Worm (Caenorhabditis elegans) whole organism, L2 larva: ENCODE measurements around the gene dhs-29.

ENCODE experiments used
- C34F6.9 ChIP-seq: fragments of 150-350 bp; optimal IDR thresholded peaks from 2 replicates; lab custom pipeline; 2014; ENCODE audit warnings: missing biosample characterization, missing genetic modification characterization
- F13H6.1 ChIP-seq: sonication (generic microtip); optimal IDR thresholded peaks from 2 replicates; lab custom pipeline; 2016; ENCODE audit warnings: missing genetic modification characterization, missing compliant biosample characterization
- R02D3.7 ChIP-seq: fragments of 150-350 bp; optimal IDR thresholded peaks from 2 replicates; lab custom pipeline; 2014; ENCODE audit warnings: missing biosample characterization, missing genetic modification characterization
- alr-1 ChIP-seq: fragments of 150-350 bp; optimal IDR thresholded peaks from 2 replicates; lab custom pipeline; 2014; ENCODE audit warnings: missing biosample characterization, missing genetic modification characterization
- aly-2 ChIP-seq: fragments of 150-350 bp; optimal IDR thresholded peaks from 2 replicates; lab custom pipeline; 2014; ENCODE audit warnings: missing biosample characterization, missing genetic modification characterization
- ama-1 ChIP-seq: fragments of 150-350 bp; optimal IDR thresholded peaks from 2 replicates; lab custom pipeline; 2018; ENCODE audit warnings: inconsistent platforms
- blmp-1 ChIP-seq: sonication (generic microtip); optimal IDR thresholded peaks from 2 replicates; lab custom pipeline; 2017; ENCODE audit warnings: missing genetic modification characterization, mild to moderate bottlenecking, missing compliant biosample characterization, antibody characterized with exemption, moderate library complexity; ENCODE audit not compliant: insufficient read depth
- ceh-82 ChIP-seq: fragments of 150-350 bp; optimal IDR thresholded peaks from 2 replicates; lab custom pipeline; 2014; ENCODE audit warnings: missing biosample characterization, missing genetic modification characterization
- crh-2 ChIP-seq: sonication (generic microtip); optimal IDR thresholded peaks from 2 replicates; lab custom pipeline; 2017; ENCODE audit warnings: missing biosample characterization, missing genetic modification characterization
- dmd-4 ChIP-seq: sonication (generic microtip); optimal IDR thresholded peaks from 2 replicates; lab custom pipeline; 2017; ENCODE audit warnings: missing biosample characterization, missing genetic modification characterization
- elt-1 ChIP-seq: fragments of 150-350 bp; optimal IDR thresholded peaks from 2 replicates; lab custom pipeline; 2014; ENCODE audit warnings: missing biosample characterization, missing genetic modification characterization
- elt-3 ChIP-seq: sonication (generic microtip); optimal IDR thresholded peaks from 2 replicates; lab custom pipeline; 2017; ENCODE audit warnings: missing biosample characterization, missing genetic modification characterization
- gmeb-1 ChIP-seq: fragments of 150-350 bp; optimal IDR thresholded peaks from 2 replicates; lab custom pipeline; 2014; ENCODE audit warnings: missing biosample characterization, missing genetic modification characterization
- lin-11 ChIP-seq: fragments of 150-350 bp; sonication (generic microtip); optimal IDR thresholded peaks from 2 replicates; lab custom pipeline; 2014; ENCODE audit warnings: missing biosample characterization, missing genetic modification characterization, inconsistent platforms, mixed read lengths
- lin-13 ChIP-seq: fragments of 150-350 bp; optimal IDR thresholded peaks from 2 replicates; lab custom pipeline; 2014; ENCODE audit warnings: missing biosample characterization, missing genetic modification reagents, missing genetic modification characterization
- lsy-2 ChIP-seq, 2 experiments: fragments of 150-350 bp in 1 of 2; sonication (generic microtip) in 1 of 2; optimal IDR thresholded peaks; 2 replicates each; lab custom pipeline; 2014 to 2017; ENCODE audit warnings: missing biosample characterization in 2 of 2, missing genetic modification characterization in 2 of 2
- mab-5 ChIP-seq: fragments of 150-350 bp; optimal IDR thresholded peaks from 2 replicates; lab custom pipeline; 2014; ENCODE audit warnings: missing biosample characterization, missing genetic modification characterization
- mbf-1 ChIP-seq: sonication (generic microtip); optimal IDR thresholded peaks from 2 replicates; lab custom pipeline; 2017; ENCODE audit warnings: missing biosample characterization, missing genetic modification characterization
- nhr-11 ChIP-seq: fragments of 150-350 bp; optimal IDR thresholded peaks from 2 replicates; lab custom pipeline; 2014; ENCODE audit warnings: missing biosample characterization, missing genetic modification characterization
- nhr-12 ChIP-seq: fragments of 150-350 bp; optimal IDR thresholded peaks from 2 replicates; lab custom pipeline; 2014; ENCODE audit warnings: missing biosample characterization, missing genetic modification characterization
- nhr-129 ChIP-seq: fragments of 150-350 bp; optimal IDR thresholded peaks from 2 replicates; lab custom pipeline; 2014; ENCODE audit warnings: missing biosample characterization, missing genetic modification characterization
- nhr-21 ChIP-seq: fragments of 150-350 bp; optimal IDR thresholded peaks from 2 replicates; lab custom pipeline; 2014; ENCODE audit warnings: missing biosample characterization, missing genetic modification characterization
- nhr-23 ChIP-seq: fragments of 150-350 bp; optimal IDR thresholded peaks from 2 replicates; lab custom pipeline; 2014; ENCODE audit warnings: missing biosample characterization, missing genetic modification reagents, missing genetic modification characterization
- nhr-237 ChIP-seq: fragments of 150-350 bp; optimal IDR thresholded peaks from 2 replicates; lab custom pipeline; 2014; ENCODE audit warnings: missing biosample characterization, missing genetic modification characterization
- nhr-25 ChIP-seq: fragments of 150-350 bp; sonication (generic microtip); optimal IDR thresholded peaks from 3 replicates; lab custom pipeline; 2014; ENCODE audit warnings: missing biosample characterization, missing genetic modification characterization
- nhr-6 ChIP-seq: fragments of 150-350 bp; optimal IDR thresholded peaks from 2 replicates; lab custom pipeline; 2014; ENCODE audit warnings: missing biosample characterization, missing genetic modification characterization
- nhr-77 ChIP-seq: fragments of 150-350 bp; optimal IDR thresholded peaks from 2 replicates; lab custom pipeline; 2014; ENCODE audit warnings: missing biosample characterization, missing genetic modification characterization
- skn-1 ChIP-seq: sonication (generic microtip); optimal IDR thresholded peaks from 2 replicates; lab custom pipeline; 2017; ENCODE audit warnings: missing biosample characterization, missing genetic modification characterization
- sma-3 ChIP-seq: sonication (generic microtip); optimal IDR thresholded peaks from 2 replicates; lab custom pipeline; 2016; ENCODE audit warnings: missing genetic modification reagents, missing genetic modification characterization, missing compliant biosample characterization
- sma-9 ChIP-seq, 2 experiments: fragments of 150-350 bp in 1 of 2; sonication (generic microtip) in 1 of 2; optimal IDR thresholded peaks; 2 replicates each; lab custom pipeline; 2014 to 2016; ENCODE audit warnings: missing genetic modification characterization in 2 of 2, mild to moderate bottlenecking in 1 of 2, missing biosample characterization in 1 of 2, missing compliant biosample characterization in 1 of 2, missing genetic modification reagents in 1 of 2, moderate library complexity in 1 of 2
- unc-39 ChIP-seq: fragments of 150-350 bp; optimal IDR thresholded peaks from 2 replicates; lab custom pipeline; 2014; ENCODE audit warnings: missing biosample characterization, missing genetic modification characterization
- unc-55 ChIP-seq: fragments of 150-350 bp; sonication (generic microtip); optimal IDR thresholded peaks from 3 replicates; lab custom pipeline; 2014; ENCODE audit warnings: missing biosample characterization, missing genetic modification reagents, missing genetic modification characterization
- ztf-11 ChIP-seq: sonication (generic microtip); optimal IDR thresholded peaks from 2 replicates; lab custom pipeline; 2017; ENCODE audit warnings: missing biosample characterization, missing genetic modification characterization
- ztf-4 ChIP-seq: fragments of 150-350 bp; optimal IDR thresholded peaks from 2 replicates; lab custom pipeline; 2014; ENCODE audit warnings: missing biosample characterization, missing genetic modification characterization

Gene dhs-29

DNA sequence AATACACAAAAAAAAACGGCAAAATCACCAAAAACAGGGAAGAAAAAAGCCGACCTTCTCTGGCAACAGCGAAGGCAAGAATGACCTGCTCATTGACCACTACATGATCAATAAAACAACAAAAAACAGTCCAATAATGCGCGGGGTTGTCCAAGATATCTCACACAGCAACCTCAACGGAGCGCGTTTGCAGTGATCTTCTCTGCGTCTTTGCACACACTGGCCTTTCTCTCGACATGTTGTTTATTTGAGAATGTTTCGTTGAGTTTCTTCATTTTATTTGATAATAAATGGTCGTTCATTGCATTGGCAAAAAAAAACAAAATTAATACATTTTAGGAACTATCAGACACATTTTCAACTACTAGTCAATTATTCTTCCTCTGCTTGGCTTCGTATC lies 3.1 kb downstream of the dhs-29 start:
- TF ChIP-seq ztf-11 = no peak
- peak; percentile 31 for TF ChIP-seq crh-2 (tag; lab: Kevin White, UChicago)
- TF ChIP-seq elt-3 (tag; lab: Kevin White, UChicago) = no peak
- TF ChIP-seq lsy-2 (tag; optimal IDR thresholded peaks at IDR 0.05; lab: Kevin White, UChicago) = peak in 1 of 2 experiments; percentile 26
- TF ChIP-seq nhr-21 (tag; lab: Kevin White, UChicago) = peak; percentile 24
- peak; percentile 48 for TF ChIP-seq gmeb-1 (tag; lab: Kevin White, UChicago)
- TF ChIP-seq skn-1 (tag; lab: Kevin White, UChicago) = no peak
- peak; percentile 4 for TF ChIP-seq C34F6.9
- TF ChIP-seq sma-3 (GFP tag; lab: Kevin White, UChicago) = peak; percentile 31
- peak; percentile 19 for TF ChIP-seq F13H6.1
- no peak for TF ChIP-seq ceh-82 (tag; lab: Kevin White, UChicago)
- TF ChIP-seq blmp-1 = peak; percentile 23
- TF ChIP-seq nhr-25 (tag; lab: Kevin White, UChicago) = peak; percentile 10
- peak; percentile 62 for TF ChIP-seq lin-13 (GFP tag; lab: Kevin White, UChicago)
- TF ChIP-seq unc-55 = peak; percentile 58
- TF ChIP-seq nhr-129 (tag; lab: Kevin White, UChicago) = peak; percentile 75
- no peak for TF ChIP-seq alr-1 (tag; lab: Kevin White, UChicago)
- no peak for TF ChIP-seq ztf-4
- peak; percentile 62 for TF ChIP-seq sma-9 (GFP tag; optimal IDR thresholded peaks at IDR 0.05; lab: Kevin White, UChicago)
- no peak for TF ChIP-seq sma-9 (tag; optimal IDR thresholded peaks at IDR 0.05; lab: Kevin White, UChicago)

ce11 chrX:7660919-7661557 lies 3.7 kb downstream of the dhs-29 start, which contains the start of gene pcca-1:
Gene pcca-1 (minus strand): TSS chrX:7660986.
- no peak for TF ChIP-seq aly-2 (tag; lab: Kevin White, UChicago)
- TF ChIP-seq nhr-129 (tag; lab: Kevin White, UChicago) = peak; percentile 49
- peak; percentile 43 for TF ChIP-seq C34F6.9
- TF ChIP-seq ama-1 = peak; percentile 3
- TF ChIP-seq F13H6.1 = peak; percentile 2
- peak; percentile 9 for TF ChIP-seq lin-13 (GFP tag; lab: Kevin White, UChicago)
- no peak for TF ChIP-seq nhr-6 (tag; lab: Kevin White, UChicago)
- no peak for TF ChIP-seq unc-39 (tag; lab: Kevin White, UChicago)
- TF ChIP-seq, all 48 proteins: peak for 5

DNA sequence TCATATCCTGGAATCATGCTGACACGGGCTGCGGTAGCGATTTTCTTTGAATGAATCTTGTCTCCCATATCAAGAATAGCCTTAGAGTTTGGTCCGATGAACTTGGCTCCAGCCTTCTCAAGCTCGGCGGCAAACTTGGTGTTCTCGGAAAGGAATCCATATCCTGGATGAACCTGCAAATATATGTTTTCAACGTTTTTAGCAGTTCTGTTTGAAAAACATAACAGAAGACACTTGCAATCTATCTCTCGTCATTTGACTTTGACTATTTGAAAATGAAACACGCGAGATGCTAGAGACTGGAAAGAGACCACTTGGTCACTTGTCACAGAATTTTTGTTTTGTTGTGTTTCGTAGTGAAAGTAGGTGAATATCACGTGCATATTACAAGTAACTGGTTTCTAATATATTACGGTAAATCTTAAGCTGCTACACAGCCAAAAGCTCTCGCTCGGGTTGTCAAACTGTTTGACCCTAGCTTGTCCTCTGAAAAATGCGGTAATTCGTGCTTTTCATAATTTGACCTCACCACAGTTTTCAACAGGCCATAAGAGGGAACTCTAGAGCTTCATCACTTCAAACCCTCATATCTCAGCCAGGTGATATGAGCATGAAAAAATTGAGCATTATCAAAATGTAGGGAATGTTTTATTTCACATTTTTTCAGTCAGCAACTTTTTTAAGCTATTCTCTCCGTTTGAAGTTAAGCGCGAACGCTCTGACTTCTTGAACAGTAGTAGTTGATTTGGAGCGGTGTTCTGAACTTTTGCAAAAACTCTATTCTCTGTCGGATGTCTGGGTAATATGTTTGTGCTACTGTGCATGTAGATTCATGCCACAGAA lies 4.9 kb downstream of the dhs-29 start:
- TF ChIP-seq lin-11 (no peak), blmp-1 (peak; percentile 34), elt-1 (tag; lab: Kevin White, UChicago) (no peak), nhr-11 (no peak), gmeb-1 (tag; lab: Kevin White, UChicago) (peak; percentile 4), nhr-25 (tag; lab: Kevin White, UChicago) (peak; percentile 34), nhr-129 (tag; lab: Kevin White, UChicago) (peak; percentile 73), lsy-2 (tag; optimal IDR thresholded peaks at IDR 0.05; lab: Kevin White, UChicago) (peak in 1 of 2 experiments; percentile 36), sma-9 (GFP tag; optimal IDR thresholded peaks at IDR 0.05; lab: Kevin White, UChicago) (peak; percentile 8), sma-9 (tag; optimal IDR thresholded peaks at IDR 0.05; lab: Kevin White, UChicago) (no peak), F13H6.1 (peak; percentile 14)

ce11 chrX:7656875-7657274 lies 7.8 kb downstream of the dhs-29 start, which contains the start of gene F27D9.12:
Gene F27D9.12 (minus strand): TSS chrX:7656975.
- TF ChIP-seq nhr-77 (tag; lab: Kevin White, UChicago) = no peak
- no peak for TF ChIP-seq dmd-4 (tag; lab: Kevin White, UChicago)
- TF ChIP-seq nhr-237 = no peak
- no peak for TF ChIP-seq nhr-23 (tag; lab: Kevin White, UChicago)
- TF ChIP-seq mbf-1 (tag; lab: Kevin White, UChicago) = no peak
- no peak for TF ChIP-seq nhr-25 (tag; lab: Kevin White, UChicago)
- TF ChIP-seq mab-5 (tag; lab: Kevin White, UChicago) = no peak
- TF ChIP-seq R02D3.7 (tag; lab: Kevin White, UChicago) = no peak
- no peak for TF ChIP-seq skn-1 (tag; lab: Kevin White, UChicago)
- TF ChIP-seq lin-11 = no peak
- TF ChIP-seq nhr-21 (tag; lab: Kevin White, UChicago) = no peak
- TF ChIP-seq nhr-12 (tag; lab: Kevin White, UChicago) = no peak
- no peak for TF ChIP-seq lin-13 (GFP tag; lab: Kevin White, UChicago)
- no peak for TF ChIP-seq ama-1
- no peak for TF ChIP-seq C34F6.9
- TF ChIP-seq, all 48 proteins: peak for 0
